Worm (Caenorhabditis elegans): ENCODE measurements around the gene wdr-37.

ce11 chrIII:5565699-5566098 lies 34.2 kb downstream of the wdr-37 start:
- no peak for TF ChIP-seq elt-3 (tag; optimal IDR thresholded peaks at IDR 0.05)
- no peak for TF ChIP-seq pha-4 (tag; optimal IDR thresholded peaks at IDR 0.05)
- TF ChIP-seq hlh-1 (tag; optimal IDR thresholded peaks at IDR 0.05) = no peak
- no peak for TF ChIP-seq elt-1 (tag; optimal IDR thresholded peaks at IDR 0.05; ENCODE audit: borderline replicate concordance, insufficient read depth)
- no peak for TF ChIP-seq nhr-237 (tag; optimal IDR thresholded peaks at IDR 0.05)
- no peak for TF ChIP-seq nhr-12 (tag; optimal IDR thresholded peaks at IDR 0.05)
- no peak for TF ChIP-seq blmp-1 (tag; optimal IDR thresholded peaks at IDR 0.05)
- no peak for TF ChIP-seq snpc-4 (tag; optimal IDR thresholded peaks at IDR 0.05)

All from whole organism, mixed stage, embryonic.